Fruit fly (Drosophila melanogaster): ENCODE data around the gene RPA3.

dm6 chrX:11660476-11660875 lies 44.8 kb upstream of the RPA3 start:
- TF ChIP-seq CTCF (optimal IDR thresholded peaks at IDR 0.05), result no peak
- no peak for TF ChIP-seq CG8478 (optimal IDR thresholded peaks at IDR 0.05)

Measured in S2 (cell line).